Worm (Caenorhabditis elegans) whole organism, young adult: ENCODE measurements around the gene C28D4.7.

ENCODE experiments used
- egl-44 ChIP-seq: fragments of 200-800 bp; sonication (Bioruptor generic); IDR thresholded peaks from 2 replicates; pipeline ENCODE4 v1.3.6; 2022; ENCODE audit warnings: missing genetic modification reagents, missing genetic modification characterization, missing compliant biosample characterization
- hmg-1.2 ChIP-seq: fragments of 200-800 bp; sonication (Bioruptor generic); IDR thresholded peaks from 2 replicates; pipeline ENCODE4 v1.3.6; 2022; ENCODE audit warnings: missing genetic modification reagents, missing genetic modification characterization, missing compliant biosample characterization
- lin-40 ChIP-seq: sonication (generic microtip); optimal IDR thresholded peaks from 2 replicates; lab custom pipeline; 2016; ENCODE audit warnings: missing genetic modification characterization, mild to moderate bottlenecking, missing compliant biosample characterization, missing genotype, missing genetic modification reagents
- ztf-3 ChIP-seq: fragments of 200-800 bp; sonication (Bioruptor generic); optimal IDR thresholded peaks from 2 replicates; lab custom pipeline; 2018; ENCODE audit warnings: mild to moderate bottlenecking, missing genetic modification characterization, missing compliant biosample characterization

DNA sequence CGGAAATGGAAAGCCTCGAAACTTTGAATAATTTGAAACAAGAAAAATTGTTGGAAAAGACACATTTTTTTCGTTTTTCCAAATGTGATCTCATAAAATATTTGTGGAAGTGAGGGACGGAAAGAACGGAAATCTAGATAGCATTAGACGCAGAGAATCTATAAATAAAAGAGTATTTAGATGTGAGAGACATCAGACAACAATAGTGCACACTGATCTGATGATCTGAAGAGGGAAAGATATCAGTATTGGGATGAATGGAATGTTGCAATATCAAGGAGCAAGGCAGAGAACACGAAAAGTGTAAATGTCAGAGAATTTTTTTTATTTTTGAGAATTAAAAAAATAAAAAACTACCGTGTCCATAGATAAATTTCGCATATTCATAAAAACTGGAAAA lies 8.1 kb downstream of the C28D4.7 start:
- peak; percentile 9; the same call in 1 of the 2 replicates for TF ChIP-seq hmg-1.2 (GFP tag; lab: Robert Waterston, UW)
- no peak for TF ChIP-seq ztf-3
- no peak for TF ChIP-seq lin-40
- TF ChIP-seq egl-44 (GFP tag; lab: Robert Waterston, UW), result no peak
